Fruit fly (Drosophila melanogaster) whole organism, adult: ENCODE measurements around the gene knk.

Experiments used
- CG12768 ChIP-seq: fragments of 200-800 bp; sonication (Bioruptor generic); optimal IDR thresholded peaks from 2 replicates; lab custom pipeline; 2017; ENCODE audit warnings: missing biosample characterization, missing genetic modification characterization, mild to moderate bottlenecking, moderate library complexity, missing genetic modification reagents
- CG7045 ChIP-seq: fragments of 200-800 bp; sonication (Bioruptor generic); optimal IDR thresholded peaks from 2 replicates; lab custom pipeline; 2017; ENCODE audit warnings: missing biosample characterization, mild to moderate bottlenecking, missing genetic modification characterization
- CG7101 ChIP-seq: fragments of 200-800 bp; sonication (Bioruptor generic); optimal IDR thresholded peaks from 2 replicates; lab custom pipeline; 2018; ENCODE audit warnings: missing biosample characterization, mild to moderate bottlenecking, missing genetic modification characterization, moderate library complexity
- Crg-1 ChIP-seq: fragments of 200-800 bp; sonication (Bioruptor generic); optimal IDR thresholded peaks from 2 replicates; lab custom pipeline; 2016; ENCODE audit warnings: missing biosample characterization, missing genetic modification characterization
- Hr96 ChIP-seq: fragments of 200-800 bp; sonication (Bioruptor generic); optimal IDR thresholded peaks from 2 replicates; lab custom pipeline; 2016; ENCODE audit warnings: missing biosample characterization, missing genetic modification characterization
- cnc ChIP-seq, 2 experiments: fragments of >200 bp; optimal IDR thresholded peaks; 2 replicates each; lab custom pipeline; 2017
- kay ChIP-seq: fragments of 200-800 bp; sonication (Bioruptor generic); peaks from one replicate; lab custom pipeline; 2016; ENCODE audit warnings: missing biosample characterization, missing genetic modification characterization, borderline replicate concordance
- pad ChIP-seq: fragments of 200-800 bp; sonication (Bioruptor generic); optimal IDR thresholded peaks from 3 replicates; lab custom pipeline; 2017; ENCODE audit warnings: missing biosample characterization, missing genetic modification characterization, mild to moderate bottlenecking, moderate library complexity, missing genetic modification reagents

DNA sequence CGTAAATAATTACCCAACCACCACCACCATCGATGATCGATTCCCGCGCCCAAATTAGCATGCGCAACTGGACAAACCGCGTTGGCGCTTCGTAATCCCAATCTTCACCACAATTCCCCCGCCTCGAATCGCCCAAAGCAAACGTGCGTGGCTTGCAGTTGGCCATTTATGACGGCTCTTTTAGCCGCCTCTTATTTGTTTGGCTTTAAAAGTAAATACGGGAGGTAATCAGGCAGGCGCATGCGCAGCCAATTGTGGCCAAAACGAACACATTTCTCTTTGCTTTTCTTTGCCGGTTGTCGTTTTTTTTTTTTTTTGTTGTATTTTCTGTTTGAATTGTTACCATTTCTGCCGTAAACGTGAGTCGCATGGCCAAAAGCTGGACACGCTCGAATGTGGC lies 25.1 kb upstream of the knk start:
- TF ChIP-seq Hr96 (GFP tag; lab: Kevin White, UChicago) (no peak), CG7101 (tag; lab: Kevin White, UChicago) (no peak), Crg-1 (no peak), CG12768 (GFP tag; lab: Kevin White, UChicago) (no peak), cnc (optimal IDR thresholded peaks at IDR 0.05; lab: Kevin White, UChicago) (no peak), CG7045 (GFP tag; lab: Kevin White, UChicago) (no peak), kay (no peak), pad (no peak)
